Worm (Caenorhabditis elegans): ENCODE results near the gene Y97E10AR.6.
A peak's percentile ranks its signal among the peaks of the same experiment; 100 is the strongest.

Y97E10AR.6 gene

DNA sequence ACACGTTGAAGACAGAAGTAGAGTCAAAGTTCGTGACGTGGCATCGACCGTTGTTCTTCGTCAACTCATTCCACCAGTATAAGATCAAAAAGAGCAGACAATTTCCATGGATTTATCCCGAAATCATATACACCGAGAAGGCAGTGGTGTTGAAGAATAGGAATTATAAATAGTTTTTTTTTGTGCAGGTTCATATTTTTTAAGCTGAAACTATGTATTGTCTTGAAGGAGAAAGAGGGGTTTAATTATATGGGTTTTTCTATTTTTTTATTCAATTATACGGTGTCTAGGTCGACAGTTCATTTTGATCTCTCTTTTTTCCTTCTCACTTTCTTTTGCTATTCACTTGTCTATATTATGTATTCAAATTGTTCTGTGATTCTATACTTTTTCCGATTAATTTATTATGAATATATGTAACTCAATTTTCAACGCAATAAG lies 25.4 kb upstream of the Y97E10AR.6 start (continued):
- TF ChIP-seq F55B11.4 (tag; optimal IDR thresholded peaks at IDR 0.05; ENCODE audit: borderline replicate concordance, insufficient read depth) (no peak), lin-35 (GFP tag; optimal IDR thresholded peaks at IDR 0.05) (no peak), dox-1 (GFP tag; IDR thresholded peaks at IDR 0.05) (0 out of 2 replicates have a peak, but pooled peaks have one; percentile 5)

DNA sequence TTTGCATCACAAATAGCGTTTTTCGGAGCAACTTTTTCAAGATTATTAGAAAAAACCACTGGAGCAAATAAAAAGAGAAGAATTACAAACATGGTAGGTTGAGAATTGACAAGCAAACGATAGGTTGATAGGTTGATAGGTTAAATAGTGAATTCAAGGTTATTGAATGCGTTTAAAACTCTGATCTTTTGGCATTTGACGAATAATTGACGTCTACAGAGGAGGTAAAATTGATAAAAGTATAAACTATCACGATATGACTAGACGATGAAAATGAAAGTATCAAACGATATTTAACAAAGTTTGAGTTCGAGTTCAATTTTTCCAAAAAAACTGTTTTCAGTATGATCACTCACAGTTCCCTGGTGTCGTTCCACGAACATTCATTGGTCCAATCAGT lies 22.2 kb upstream of the Y97E10AR.6 start, which contains the start of gene ZC513.14:
ZC513.14 (minus strand) TSS at position 101 of the 400 bp plus-strand sequence.
- TF ChIP-seq B0336.3 (GFP tag; IDR thresholded peaks at IDR 0.05) (no peak), die-1 (tag; optimal IDR thresholded peaks at IDR 0.05) (no peak), nhr-90 (tag; optimal IDR thresholded peaks at IDR 0.05) (no peak), Y53F4B.3 (GFP tag; IDR thresholded peaks at IDR 0.05) (no peak), mcd-1 (GFP tag; IDR thresholded peaks at IDR 0.05) (no peak), Y79H2A.3 (GFP tag; conservative IDR thresholded peaks at IDR 0.05) (no peak), ztf-26 (tag; optimal IDR thresholded peaks at IDR 0.05) (no peak), repo-1 (tag; optimal IDR thresholded peaks at IDR 0.05) (no peak), unc-130 (GFP tag; optimal IDR thresholded peaks at IDR 0.05) (no peak), Y56A3A.18 (GFP tag; IDR thresholded peaks at IDR 0.05) (no peak), F39B2.1 (GFP tag; IDR thresholded peaks at IDR 0.05) (no peak), nhr-80 (tag; optimal IDR thresholded peaks at IDR 0.05) (no peak), F22D6.2 (tag; optimal IDR thresholded peaks at IDR 0.05) (no peak), nfyb-1 (GFP tag; IDR thresholded peaks at IDR 0.05) (no peak), let-607 (tag; optimal IDR thresholded peaks at IDR 0.05) (no peak), B0019.2 (GFP tag; conservative IDR thresholded peaks at IDR 0.05) (no peak), lsy-27 (tag; optimal IDR thresholded peaks at IDR 0.05; ENCODE audit: borderline replicate concordance, insufficient read depth) (no peak), T26A5.8 (tag; optimal IDR thresholded peaks at IDR 0.05) (no peak), F37B4.10 (GFP tag; IDR thresholded peaks at IDR 0.05) (no peak)

DNA sequence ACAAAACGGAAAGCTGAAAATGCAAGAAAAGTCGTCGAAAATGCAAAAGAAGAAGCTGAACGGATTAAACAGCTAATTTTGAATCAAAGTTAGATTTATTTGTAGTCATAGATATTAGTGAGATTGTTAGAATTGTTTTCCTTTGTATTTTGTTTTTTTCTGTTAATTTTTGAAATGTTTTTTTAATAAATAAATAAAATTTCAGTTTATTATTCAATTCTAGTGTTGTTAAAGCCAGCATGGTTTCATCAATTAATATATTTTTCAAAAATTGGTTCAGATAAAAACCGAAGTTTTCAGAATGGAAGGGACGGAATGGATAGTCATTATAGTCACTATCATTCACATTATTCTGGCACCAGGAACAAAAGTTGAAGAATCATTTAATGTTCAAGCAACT lies 21.1 kb upstream of the Y97E10AR.6 start, which contains the start of gene algn-12:
algn-12 (plus strand) TSS at position 301 of the 400 bp plus-strand sequence.
- TF ChIP-seq lin-35 (GFP tag; optimal IDR thresholded peaks at IDR 0.05) (no peak), attf-5 (GFP tag; optimal IDR thresholded peaks at IDR 0.05) (no peak), pbrm-1 (GFP tag; IDR thresholded peaks at IDR 0.05) (no peak), nhr-27 (tag; optimal IDR thresholded peaks at IDR 0.05) (no peak), F55B11.4 (tag; optimal IDR thresholded peaks at IDR 0.05; ENCODE audit: borderline replicate concordance, insufficient read depth) (no peak), nhr-90 (tag; optimal IDR thresholded peaks at IDR 0.05) (no peak), unc-130 (GFP tag; optimal IDR thresholded peaks at IDR 0.05) (no peak), akir-1 (GFP tag; optimal IDR thresholded peaks at IDR 0.05) (no peak), nfya-1 (tag; optimal IDR thresholded peaks at IDR 0.05; ENCODE audit: borderline replicate concordance, insufficient read depth) (no peak), sea-2 (GFP tag; IDR thresholded peaks at IDR 0.05) (no peak), cebp-1 (GFP tag; IDR thresholded peaks at IDR 0.05) (no peak), cebp-1 (tag; optimal IDR thresholded peaks at IDR 0.05) (no peak), bed-1 (GFP tag; IDR thresholded peaks at IDR 0.05) (no peak), ceh-27 (GFP tag; optimal IDR thresholded peaks at IDR 0.05) (no peak), madf-3 (GFP tag; IDR thresholded peaks at IDR 0.05) (no peak), Y79H2A.3 (GFP tag; conservative IDR thresholded peaks at IDR 0.05) (no peak), snpc-3.4 (tag; optimal IDR thresholded peaks at IDR 0.05) (no peak), bed-2 (GFP tag; IDR thresholded peaks at IDR 0.05) (no peak), F10E7.11 (tag; optimal IDR thresholded peaks at IDR 0.05) (no peak), B0035.1 (tag; optimal IDR thresholded peaks at IDR 0.05) (no peak), nhr-120 (GFP tag; IDR thresholded peaks at IDR 0.05) (no peak)

All from whole organism, young adult.